Worm (Caenorhabditis elegans) whole organism, L3 larva: ENCODE data around the gene pax-3.

Experiments
- R02D3.7 ChIP-seq: fragments of 150-350 bp; optimal IDR thresholded peaks from 2 replicates; lab custom pipeline; 2014; ENCODE audit warnings: missing biosample characterization, missing genetic modification characterization
- ZK546.5 ChIP-seq: sonication (generic microtip); optimal IDR thresholded peaks from 2 replicates; lab custom pipeline; 2017; ENCODE audit warnings: missing biosample characterization, missing genetic modification characterization
- ama-1 ChIP-seq: fragments of 150-350 bp; optimal IDR thresholded peaks from 2 replicates; lab custom pipeline; 2018
- ceh-28 ChIP-seq: fragments of 150-350 bp; optimal IDR thresholded peaks from 2 replicates; lab custom pipeline; 2014; ENCODE audit warnings: missing biosample characterization, missing genetic modification reagents, missing genetic modification characterization
- ceh-82 ChIP-seq: fragments of 150-350 bp; optimal IDR thresholded peaks from 2 replicates; lab custom pipeline; 2014; ENCODE audit warnings: missing biosample characterization, missing genetic modification characterization
- daf-12 ChIP-seq: fragments of 150-350 bp; optimal IDR thresholded peaks from 2 replicates; lab custom pipeline; 2014; ENCODE audit warnings: missing biosample characterization, missing genetic modification reagents, missing genetic modification characterization
- egl-27 ChIP-seq: sonication (generic microtip); optimal IDR thresholded peaks from 4 replicates; lab custom pipeline; 2017; ENCODE audit warnings: missing biosample characterization, missing genetic modification reagents, missing genetic modification characterization
- elt-1 ChIP-seq: fragments of 150-350 bp; optimal IDR thresholded peaks from 2 replicates; lab custom pipeline; 2014; ENCODE audit warnings: missing biosample characterization, missing genetic modification characterization
- elt-2 ChIP-seq: sonication (generic microtip); optimal IDR thresholded peaks from 2 replicates; lab custom pipeline; 2016; ENCODE audit warnings: missing genetic modification reagents, mild to moderate bottlenecking, missing genetic modification characterization, missing compliant biosample characterization
- eor-1 ChIP-seq, 2 experiments: fragments of 150-350 bp; optimal IDR thresholded peaks; 2 replicates each; lab custom pipeline; 2014 to 2018; ENCODE audit warnings: missing biosample characterization in 2 of 2, missing genetic modification characterization in 2 of 2
- fkh-2 ChIP-seq: fragments of 150-350 bp; optimal IDR thresholded peaks from 2 replicates; lab custom pipeline; 2014; ENCODE audit warnings: missing biosample characterization, missing genetic modification reagents, missing genetic modification characterization
- fos-1 ChIP-seq: fragments of 150-350 bp; optimal IDR thresholded peaks from 2 replicates; lab custom pipeline; 2014; ENCODE audit warnings: missing biosample characterization, missing genetic modification characterization
- hmg-11 ChIP-seq: sonication (generic microtip); optimal IDR thresholded peaks from 2 replicates; lab custom pipeline; 2016; ENCODE audit warnings: missing genetic modification characterization, missing compliant biosample characterization
- jun-1 ChIP-seq: fragments of 150-350 bp; optimal IDR thresholded peaks from 2 replicates; lab custom pipeline; 2014; ENCODE audit warnings: missing biosample characterization, missing genetic modification reagents, missing genetic modification characterization
- lin-15B ChIP-seq: fragments of 150-350 bp; optimal IDR thresholded peaks from 2 replicates; lab custom pipeline; 2014; ENCODE audit warnings: missing biosample characterization, missing genetic modification characterization
- lin-39 ChIP-seq: fragments of 150-350 bp; optimal IDR thresholded peaks from 2 replicates; lab custom pipeline; 2018; ENCODE audit warnings: missing biosample characterization, missing genetic modification reagents, missing genetic modification characterization
- lsy-12 ChIP-seq: sonication (generic microtip); optimal IDR thresholded peaks from 2 replicates; lab custom pipeline; 2016; ENCODE audit warnings: mild to moderate bottlenecking, missing genetic modification characterization, missing compliant biosample characterization
- mdl-1 ChIP-seq: fragments of 150-350 bp; optimal IDR thresholded peaks from 2 replicates; lab custom pipeline; 2014; ENCODE audit warnings: missing biosample characterization, missing genetic modification characterization
- mml-1 ChIP-seq: fragments of 150-350 bp; sonication (generic microtip); optimal IDR thresholded peaks from 3 replicates; lab custom pipeline; 2014; ENCODE audit warnings: missing biosample characterization, missing genetic modification characterization
- nfya-1 ChIP-seq: sonication (generic microtip); optimal IDR thresholded peaks from 2 replicates; lab custom pipeline; 2017; ENCODE audit warnings: missing genetic modification characterization, mild to moderate bottlenecking, missing compliant biosample characterization, antibody characterized with exemption, moderate library complexity; ENCODE audit not compliant: insufficient read depth
- nhr-23 ChIP-seq: fragments of 150-350 bp; optimal IDR thresholded peaks from 2 replicates; lab custom pipeline; 2014; ENCODE audit warnings: missing biosample characterization, missing genetic modification reagents, missing genetic modification characterization
- nhr-237 ChIP-seq: fragments of 150-350 bp; optimal IDR thresholded peaks from 2 replicates; lab custom pipeline; 2014; ENCODE audit warnings: missing biosample characterization, missing genetic modification characterization
- nhr-25 ChIP-seq: sonication (generic microtip); optimal IDR thresholded peaks from 2 replicates; lab custom pipeline; 2017; ENCODE audit warnings: missing biosample characterization, missing genetic modification characterization
- nhr-43 ChIP-seq: sonication (generic microtip); optimal IDR thresholded peaks from 2 replicates; lab custom pipeline; 2016; ENCODE audit warnings: mild to moderate bottlenecking, missing genetic modification characterization, missing compliant biosample characterization; ENCODE audit not compliant: poor library complexity, severe bottlenecking
- nhr-67 ChIP-seq: fragments of 150-350 bp; optimal IDR thresholded peaks from 2 replicates; lab custom pipeline; 2014; ENCODE audit warnings: missing biosample characterization, missing genetic modification characterization
- pha-4 ChIP-seq: fragments of 150-350 bp; optimal IDR thresholded peaks from 2 replicates; lab custom pipeline; 2014; ENCODE audit warnings: missing biosample characterization, missing genetic modification reagents, missing genetic modification characterization
- pqm-1 ChIP-seq: fragments of 150-350 bp; optimal IDR thresholded peaks from 2 replicates; lab custom pipeline; 2017; ENCODE audit warnings: missing biosample characterization, missing genetic modification characterization, inconsistent platforms
- sea-2 ChIP-seq: fragments of 150-350 bp; sonication (generic microtip); optimal IDR thresholded peaks from 4 replicates; lab custom pipeline; 2014; ENCODE audit warnings: missing biosample characterization, missing genetic modification reagents, missing genetic modification characterization
- snpc-4 ChIP-seq: fragments of 150-350 bp; optimal IDR thresholded peaks from 2 replicates; lab custom pipeline; 2014; ENCODE audit warnings: missing biosample characterization, missing genetic modification characterization
- tbx-2 ChIP-seq: sonication (generic microtip); optimal IDR thresholded peaks from 2 replicates; lab custom pipeline; 2016; ENCODE audit warnings: mild to moderate bottlenecking, missing genetic modification characterization, missing compliant biosample characterization
- unc-39 ChIP-seq: sonication (generic microtip); optimal IDR thresholded peaks from 4 replicates; lab custom pipeline; 2017; ENCODE audit warnings: missing biosample characterization, missing genetic modification characterization
- unc-62 ChIP-seq: fragments of 150-350 bp; sonication (generic microtip); optimal IDR thresholded peaks from 4 replicates; lab custom pipeline; 2014; ENCODE audit warnings: missing biosample characterization, missing genetic modification reagents, missing genetic modification characterization
- zag-1 ChIP-seq: fragments of 150-350 bp; optimal IDR thresholded peaks from 2 replicates; lab custom pipeline; 2014; ENCODE audit warnings: missing biosample characterization, missing genetic modification characterization
- ztf-11 ChIP-seq: fragments of 150-350 bp; optimal IDR thresholded peaks from 2 replicates; lab custom pipeline; 2014; ENCODE audit warnings: missing biosample characterization, missing genetic modification characterization

Gene pax-3

ce11 chrII:10170837-10171318 lies 24.5 kb downstream of the pax-3 start, which contains the start of gene gpd-4:
gpd-4 (plus strand) TSS chrII:10171268.
- no peak for TF ChIP-seq fkh-2 (tag; lab: Kevin White, UChicago)

- no peak for TF ChIP-seq lin-39 (tag; lab: Kevin White, UChicago)
- TF ChIP-seq nfya-1 (tag; lab: Kevin White, UChicago): peak; percentile 47
- TF ChIP-seq pha-4 (tag; lab: Kevin White, UChicago): peak; percentile 69
- no peak for TF ChIP-seq unc-62 (GFP tag; lab: Kevin White, UChicago)
- TF ChIP-seq lin-15B (tag; lab: Kevin White, UChicago): peak; percentile 66
- TF ChIP-seq hmg-11: peak; percentile 10
- TF ChIP-seq fos-1 (tag; lab: Kevin White, UChicago): no peak
Measured at ce11 chrII:10172436-10172973, 26.1 kb downstream of the pax-3 start, which contains the start of gene wbp-11. wbp-11 (plus strand) TSS chrII:10172923.

ce11 chrII:10174338-10174737 lies 28.0 kb downstream of the pax-3 start, which contains the start of gene F33H1.4:
F33H1.4 (plus strand) TSS chrII:10174648.
- peak; percentile 36 for TF ChIP-seq nhr-43
- TF ChIP-seq lin-39 (tag; lab: Kevin White, UChicago): no peak
- TF ChIP-seq sea-2 (GFP tag; lab: Kevin White, UChicago): no peak
- no peak for TF ChIP-seq snpc-4 (tag; lab: Kevin White, UChicago)
- TF ChIP-seq nhr-23 (tag; lab: Kevin White, UChicago): peak; percentile 57
- TF ChIP-seq nhr-67: no peak
- TF ChIP-seq tbx-2 (tag; lab: Kevin White, UChicago): no peak
- no peak for TF ChIP-seq zag-1 (tag; lab: Kevin White, UChicago)
- peak; percentile 68 for TF ChIP-seq ama-1 (lab: Kevin White, UChicago)
- no peak for TF ChIP-seq egl-27 (tag; lab: Kevin White, UChicago)
- peak; percentile 29 for TF ChIP-seq elt-2
- peak; percentile 97 for TF ChIP-seq lin-15B (tag; lab: Kevin White, UChicago)
- no peak for TF ChIP-seq mml-1 (tag; lab: Kevin White, UChicago)
- TF ChIP-seq unc-39 (tag; lab: Kevin White, UChicago): no peak
- TF ChIP-seq elt-1: no peak
- TF ChIP-seq jun-1 (tag; lab: Kevin White, UChicago): peak; percentile 32
- peak; percentile 58 for TF ChIP-seq R02D3.7
- peak; percentile 84 for TF ChIP-seq pha-4 (tag; lab: Kevin White, UChicago)
- peak; percentile 71 for TF ChIP-seq nhr-25
- no peak for TF ChIP-seq eor-1 (tag; optimal IDR thresholded peaks at IDR 0.05; lab: Kevin White, UChicago)

- TF ChIP-seq daf-12 (tag; lab: Kevin White, UChicago): no peak
- TF ChIP-seq ama-1 (lab: Kevin White, UChicago): no peak
Measured at ce11 chrII:10182634-10183033, 36.3 kb downstream of the pax-3 start, which contains the start of gene srd-1. srd-1 (minus strand) TSS chrII:10182734.

- TF ChIP-seq pqm-1 (tag; lab: Kevin White, UChicago): no peak
- TF ChIP-seq ceh-28 (tag; lab: Kevin White, UChicago): no peak
- TF ChIP-seq hmg-11: no peak
- TF ChIP-seq egl-27 (tag; lab: Kevin White, UChicago): no peak
- TF ChIP-seq ZK546.5 (tag; lab: Kevin White, UChicago): no peak
- TF ChIP-seq, all 47 proteins: peak for 0
Measured at ce11 chrII:10187808-10188207, 41.4 kb downstream of the pax-3 start, which contains the start of gene srd-2. srd-2 (minus strand) TSS chrII:10187908.

- no peak for TF ChIP-seq mdl-1 (tag; lab: Kevin White, UChicago)
- TF ChIP-seq lsy-12 (tag; lab: Kevin White, UChicago): no peak
- no peak for TF ChIP-seq unc-62 (GFP tag; lab: Kevin White, UChicago)
- no peak for TF ChIP-seq ztf-11 (tag; lab: Kevin White, UChicago)
- TF ChIP-seq ceh-82 (tag; lab: Kevin White, UChicago): no peak
- no peak for TF ChIP-seq elt-1
- TF ChIP-seq nhr-237: no peak
- TF ChIP-seq eor-1 (tag; optimal IDR thresholded peaks at IDR 0.05; lab: Kevin White, UChicago): no peak
- no peak for TF ChIP-seq egl-27 (tag; lab: Kevin White, UChicago)
- no peak for TF ChIP-seq nfya-1 (tag; lab: Kevin White, UChicago)
- TF ChIP-seq elt-2: no peak
- no peak for TF ChIP-seq nhr-25
- TF ChIP-seq unc-39 (tag; lab: Kevin White, UChicago): no peak
- no peak for TF ChIP-seq ama-1 (lab: Kevin White, UChicago)
- no peak for TF ChIP-seq tbx-2 (tag; lab: Kevin White, UChicago)
Measured at ce11 chrII:10189369-10189768, 43.0 kb downstream of the pax-3 start, which contains the start of gene cdc-25.4. cdc-25.4 (minus strand) TSS chrII:10189469.
